Worm (Caenorhabditis elegans): Measurements from ENCODE around the gene dpf-4.
A peak's percentile ranks its signal among the peaks of the same experiment; 100 is the strongest.

The dpf-4 gene

ce11 chrIII:5853240-5853639, 5.9 kb upstream of the dpf-4 start, which contains the start of gene ddx-23 (continued):
- TF ChIP-seq skn-1 (tag; optimal IDR thresholded peaks at IDR 0.05): no peak
- TF ChIP-seq T26A8.4 (GFP tag; IDR thresholded peaks at IDR 0.05): 0 out of 2 replicates have a peak, but pooled peaks have one; percentile 9
- 0 out of 2 replicates have a peak, but pooled peaks have one; percentile 13 for TF ChIP-seq daf-19 (GFP tag; conservative IDR thresholded peaks at IDR 0.05)
- TF ChIP-seq fkh-10 (GFP tag; optimal IDR thresholded peaks at IDR 0.05): no peak
- TF ChIP-seq F49E8.2 (tag; optimal IDR thresholded peaks at IDR 0.05; ENCODE audit: borderline replicate concordance): peak; percentile 53
- peak; percentile 42 for TF ChIP-seq mep-1 (tag; optimal IDR thresholded peaks at IDR 0.05)
- peak; percentile 67 for TF ChIP-seq dpl-1 (GFP tag; optimal IDR thresholded peaks at IDR 0.05)
- TF ChIP-seq lin-13 (GFP tag; optimal IDR thresholded peaks at IDR 0.05): peak; percentile 7
- 0 out of 2 replicates have a peak, but pooled peaks have one; percentile 56 for TF ChIP-seq Y105C5A.15 (GFP tag; IDR thresholded peaks at IDR 0.05)
- TF ChIP-seq mes-2 (tag; optimal IDR thresholded peaks at IDR 0.05; ENCODE audit: poor library complexity, severe bottlenecking): peak; percentile 76
- TF ChIP-seq lim-7 (GFP tag; IDR thresholded peaks at IDR 0.05): no peak
- peak; percentile 34; the same call in 1 of the 2 replicates for TF ChIP-seq pha-4 (GFP tag; IDR thresholded peaks at IDR 0.05)
- TF ChIP-seq pha-4 (tag; optimal IDR thresholded peaks at IDR 0.05): no peak
- TF ChIP-seq unc-130 (GFP tag; optimal IDR thresholded peaks at IDR 0.05): no peak
- peak; percentile 32 for TF ChIP-seq dve-1 (tag; optimal IDR thresholded peaks at IDR 0.05; ENCODE audit: insufficient read depth)

DNA sequence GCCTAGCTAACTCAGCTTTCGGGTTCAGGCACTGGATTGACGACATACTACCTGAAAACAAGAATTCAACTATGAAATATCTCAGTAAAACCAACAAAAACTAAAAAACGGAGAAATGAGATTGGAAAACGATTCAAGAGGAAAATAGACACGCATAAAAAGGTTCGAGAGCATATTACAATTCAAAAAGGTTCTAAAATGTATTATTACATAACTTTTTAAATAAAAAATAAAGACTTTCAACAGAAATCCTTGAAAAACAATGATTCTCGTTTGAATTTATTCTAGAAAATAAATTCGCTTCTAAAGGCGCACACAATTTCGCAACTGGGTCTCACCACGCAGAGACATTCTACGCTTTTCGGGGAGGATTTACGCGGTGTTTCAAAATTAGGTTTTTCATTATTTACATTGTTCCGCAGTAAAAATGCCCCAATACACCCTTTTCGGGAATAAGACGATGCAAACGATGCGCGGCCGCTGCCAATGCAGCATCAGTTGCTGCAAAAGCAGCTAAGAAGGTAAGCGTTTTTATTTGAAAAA, 3.4 kb upstream of the dpf-4 start, which contains the start of the genes cct-6 and alh-9:
Gene cct-6, minus strand, starts transcription at position 51 of the 543 bp plus-strand sequence.
Gene alh-9, plus strand, starts transcription at position 382 of the 543 bp plus-strand sequence.
- no peak for TF ChIP-seq daf-8 (GFP tag; IDR thresholded peaks at IDR 0.05)
- no peak for TF ChIP-seq mxl-3 (GFP tag; optimal IDR thresholded peaks at IDR 0.05)
- TF ChIP-seq ceh-62 (tag; optimal IDR thresholded peaks at IDR 0.05): no peak
- no peak for TF ChIP-seq Y5F2A.4 (GFP tag; optimal IDR thresholded peaks at IDR 0.05)
- TF ChIP-seq nhr-237 (tag; optimal IDR thresholded peaks at IDR 0.05): no peak
- no peak for TF ChIP-seq tag-97 (GFP tag; IDR thresholded peaks at IDR 0.05)
- no peak for TF ChIP-seq gei-8 (GFP tag; optimal IDR thresholded peaks at IDR 0.05)
- no peak for TF ChIP-seq mxl-2 (GFP tag; conservative IDR thresholded peaks at IDR 0.05)
- no peak for TF ChIP-seq madf-5 (GFP tag; IDR thresholded peaks at IDR 0.05)
- TF ChIP-seq daf-16 (GFP tag; optimal IDR thresholded peaks at IDR 0.05): peak in 1 of 2 experiments; percentile 17
- TF ChIP-seq daf-16 (tag; optimal IDR thresholded peaks at IDR 0.05): peak; percentile 65
- no peak for TF ChIP-seq Y105C5A.15 (GFP tag; IDR thresholded peaks at IDR 0.05)
- TF ChIP-seq lin-15B (tag; optimal IDR thresholded peaks at IDR 0.05): no peak
- TF ChIP-seq F37D6.2 (tag; optimal IDR thresholded peaks at IDR 0.05): no peak
- no peak for TF ChIP-seq unc-62 (GFP tag; optimal IDR thresholded peaks at IDR 0.05 in 1 of 2)
- no peak for TF ChIP-seq unc-62 (tag; optimal IDR thresholded peaks at IDR 0.05)
- peak; percentile 58 for TF ChIP-seq hlh-30 (tag; optimal IDR thresholded peaks at IDR 0.05; ENCODE audit: insufficient read depth)
- no peak for TF ChIP-seq daf-12 (tag; optimal IDR thresholded peaks at IDR 0.05)
- TF ChIP-seq ces-1 (GFP tag; optimal IDR thresholded peaks at IDR 0.05): no peak
- peak; percentile 35; the same call in 1 of the 2 replicates for TF ChIP-seq dmd-6 (GFP tag; IDR thresholded peaks at IDR 0.05)
- no peak for TF ChIP-seq jun-1 (tag; optimal IDR thresholded peaks at IDR 0.05)
- TF ChIP-seq mdl-1 (tag; optimal IDR thresholded peaks at IDR 0.05): peak in 1 of 2 experiments; percentile 26
- peak; percentile 2 for TF ChIP-seq pqm-1 (tag; optimal IDR thresholded peaks at IDR 0.05)
- peak in 1 of 2 experiments; percentile 59 for TF ChIP-seq hif-1 (tag; optimal IDR thresholded peaks at IDR 0.05)
- no peak for TF ChIP-seq aly-2 (tag; optimal IDR thresholded peaks at IDR 0.05)
- TF ChIP-seq dpl-1 (GFP tag; optimal IDR thresholded peaks at IDR 0.05): peak; percentile 96
- TF ChIP-seq zfp-3 (GFP tag; conservative IDR thresholded peaks at IDR 0.05): no peak; the same call in 1 of the 2 replicates
- TF ChIP-seq nhr-42 (GFP tag; IDR thresholded peaks at IDR 0.05): no peak
- no peak for TF ChIP-seq ceh-20 (GFP tag; IDR thresholded peaks at IDR 0.05)
- no peak for TF ChIP-seq zag-1 (tag; optimal IDR thresholded peaks at IDR 0.05)
- TF ChIP-seq dmd-8 (GFP tag; IDR thresholded peaks at IDR 0.05): no peak
- TF ChIP-seq lin-39 (tag; optimal IDR thresholded peaks at IDR 0.05): no peak
- no peak for TF ChIP-seq fkh-10 (GFP tag; optimal IDR thresholded peaks at IDR 0.05)
- TF ChIP-seq dve-1 (tag; optimal IDR thresholded peaks at IDR 0.05; ENCODE audit: insufficient read depth): peak; percentile 79
- peak in 1 of 2 experiments; percentile 94 for TF ChIP-seq lsy-2 (tag; optimal IDR thresholded peaks at IDR 0.05)
- TF ChIP-seq aha-1 (tag): peak; percentile 75
- no peak for TF ChIP-seq ama-1 (optimal IDR thresholded peaks at IDR 0.05)
- TF ChIP-seq F49E8.2 (tag; optimal IDR thresholded peaks at IDR 0.05; ENCODE audit: borderline replicate concordance): no peak
- TF ChIP-seq ctbp-1 (GFP tag; IDR thresholded peaks at IDR 0.05): no peak

Measured in whole organism, L4 larva.